Worm (Caenorhabditis elegans) whole organism, L2 larva: Measurements from ENCODE around the gene rfth-1.

ENCODE experiments used
- C34F6.9 ChIP-seq: fragments of 150-350 bp; optimal IDR thresholded peaks from 2 replicates; lab custom pipeline; 2014; ENCODE audit warnings: missing biosample characterization, missing genetic modification characterization
- blmp-1 ChIP-seq: sonication (generic microtip); optimal IDR thresholded peaks from 2 replicates; lab custom pipeline; 2017; ENCODE audit warnings: missing genetic modification characterization, mild to moderate bottlenecking, missing compliant biosample characterization, antibody characterized with exemption, moderate library complexity; ENCODE audit not compliant: insufficient read depth
- egl-27 ChIP-seq: sonication (generic microtip); optimal IDR thresholded peaks from 3 replicates; lab custom pipeline; 2017; ENCODE audit warnings: missing biosample characterization, missing genetic modification reagents, missing genetic modification characterization
- lin-13 ChIP-seq: fragments of 150-350 bp; optimal IDR thresholded peaks from 2 replicates; lab custom pipeline; 2014; ENCODE audit warnings: missing biosample characterization, missing genetic modification reagents, missing genetic modification characterization
- lsy-2 ChIP-seq, 2 experiments: fragments of 150-350 bp in 1 of 2; sonication (generic microtip) in 1 of 2; optimal IDR thresholded peaks; 2 replicates each; lab custom pipeline; 2014 to 2017; ENCODE audit warnings: missing biosample characterization in 2 of 2, missing genetic modification characterization in 2 of 2
- nhr-10 ChIP-seq: sonication (generic microtip); optimal IDR thresholded peaks from 2 replicates; lab custom pipeline; 2017; ENCODE audit warnings: missing biosample characterization, missing genetic modification characterization
- nhr-237 ChIP-seq: fragments of 150-350 bp; optimal IDR thresholded peaks from 2 replicates; lab custom pipeline; 2014; ENCODE audit warnings: missing biosample characterization, missing genetic modification characterization
- sma-3 ChIP-seq: sonication (generic microtip); optimal IDR thresholded peaks from 2 replicates; lab custom pipeline; 2016; ENCODE audit warnings: missing genetic modification reagents, missing genetic modification characterization, missing compliant biosample characterization
- unc-62 ChIP-seq: fragments of 150-350 bp; optimal IDR thresholded peaks from 2 replicates; lab custom pipeline; 2014; ENCODE audit warnings: missing biosample characterization, missing genetic modification reagents, missing genetic modification characterization

- no peak for TF ChIP-seq nhr-10 (tag; lab: Kevin White, UChicago)
- no peak for TF ChIP-seq lin-13 (GFP tag; lab: Kevin White, UChicago)
- TF ChIP-seq sma-3 = no peak
- no peak for TF ChIP-seq nhr-237 (tag; lab: Kevin White, UChicago)
- TF ChIP-seq lsy-2 (tag; optimal IDR thresholded peaks at IDR 0.05; lab: Kevin White, UChicago) = no peak
- TF ChIP-seq blmp-1 (tag; lab: Kevin White, UChicago) = no peak
- no peak for TF ChIP-seq egl-27
- no peak for TF ChIP-seq C34F6.9
- TF ChIP-seq unc-62 = no peak
Observed at ce11 chrIV:4533025-4533424, 21.9 kb upstream of the rfth-1 start, which contains the start of gene ZK185.4.
